Worm (Caenorhabditis elegans): ENCODE measurements around the gene cdh-5.

DNA sequence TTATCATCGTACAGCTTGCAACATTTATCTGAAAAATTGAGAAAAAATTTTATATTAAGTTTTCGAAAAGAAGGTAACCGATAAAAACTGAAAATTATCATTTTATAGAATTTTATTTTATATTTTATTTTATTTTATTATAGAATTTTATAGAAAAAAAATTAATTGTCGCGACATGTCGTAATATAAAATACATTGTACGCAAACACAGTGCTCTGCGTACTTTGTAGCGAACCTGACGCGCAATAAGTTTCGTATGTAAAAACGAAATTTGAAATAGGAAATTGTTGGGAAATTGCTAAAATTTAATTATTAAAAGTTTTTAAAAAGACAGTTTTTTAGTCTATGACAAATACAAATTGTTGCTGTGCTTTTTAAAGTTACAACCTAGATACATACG lies 22.8 kb downstream of the cdh-5 start, which contains the start of the genes hst-1 and ints-6:
- TF ChIP-seq klf-2 (GFP tag; conservative IDR thresholded peaks at IDR 0.05) (no peak), ztf-23 (GFP tag; IDR thresholded peaks at IDR 0.05) (no peak), med-1 (GFP tag; optimal IDR thresholded peaks at IDR 0.05; ENCODE audit: insufficient read depth) (no peak), flt-1 (GFP tag; IDR thresholded peaks at IDR 0.05) (no peak), cog-1 (tag; optimal IDR thresholded peaks at IDR 0.05) (no peak), ztf-29 (GFP tag; IDR thresholded peaks at IDR 0.05) (no peak), tab-1 (GFP tag; IDR thresholded peaks at IDR 0.05) (no peak), T22C8.4 (GFP tag; IDR thresholded peaks at IDR 0.05) (no peak), ref-1 (GFP tag; conservative IDR thresholded peaks at IDR 0.05) (no peak)

Data from whole organism, midembryonic.